Worm (Caenorhabditis elegans): Measurements from ENCODE around the gene nep-6.

Gene nep-6

DNA sequence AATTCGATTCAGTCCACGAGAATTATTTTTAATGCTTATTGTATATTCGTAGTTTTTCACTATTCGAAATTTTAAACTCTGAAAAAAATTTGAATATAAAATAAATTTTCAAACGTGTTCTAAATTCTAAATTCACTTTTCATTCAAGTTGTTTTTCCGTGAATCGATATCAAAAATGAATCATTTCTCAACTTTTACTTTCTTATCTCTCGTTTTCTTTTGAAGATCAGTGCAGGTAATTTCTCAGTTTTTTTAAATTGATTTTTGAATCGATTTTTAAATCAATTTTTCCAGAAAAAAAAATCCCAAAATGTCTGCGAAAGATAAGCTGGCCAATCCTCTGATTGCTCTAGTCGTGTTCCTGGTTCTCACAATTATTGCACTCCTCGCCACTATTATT, at the start of gene nep-6:
nep-6 (plus strand) TSS at position 301 of the 400 bp plus-strand sequence.
- TF ChIP-seq tra-4 (tag; optimal IDR thresholded peaks at IDR 0.05): no peak
- no peak for TF ChIP-seq ama-1 (optimal IDR thresholded peaks at IDR 0.05)
- no peak for TF ChIP-seq scrt-1 (GFP tag; IDR thresholded peaks at IDR 0.05)
- no peak for TF ChIP-seq ceh-36 (tag; optimal IDR thresholded peaks at IDR 0.05)
- no peak for TF ChIP-seq hmg-4 (GFP tag; optimal IDR thresholded peaks at IDR 0.05)
- TF ChIP-seq sea-1 (GFP tag; conservative IDR thresholded peaks at IDR 0.05): no peak
- TF ChIP-seq pes-1 (GFP tag; IDR thresholded peaks at IDR 0.05): no peak
- TF ChIP-seq tbx-11 (GFP tag; IDR thresholded peaks at IDR 0.05): no peak
- TF ChIP-seq F13C5.2 (tag; optimal IDR thresholded peaks at IDR 0.05): no peak
- no peak for TF ChIP-seq aly-1 (tag; optimal IDR thresholded peaks at IDR 0.05)
- TF ChIP-seq flt-1 (GFP tag; IDR thresholded peaks at IDR 0.05): no peak

DNA sequence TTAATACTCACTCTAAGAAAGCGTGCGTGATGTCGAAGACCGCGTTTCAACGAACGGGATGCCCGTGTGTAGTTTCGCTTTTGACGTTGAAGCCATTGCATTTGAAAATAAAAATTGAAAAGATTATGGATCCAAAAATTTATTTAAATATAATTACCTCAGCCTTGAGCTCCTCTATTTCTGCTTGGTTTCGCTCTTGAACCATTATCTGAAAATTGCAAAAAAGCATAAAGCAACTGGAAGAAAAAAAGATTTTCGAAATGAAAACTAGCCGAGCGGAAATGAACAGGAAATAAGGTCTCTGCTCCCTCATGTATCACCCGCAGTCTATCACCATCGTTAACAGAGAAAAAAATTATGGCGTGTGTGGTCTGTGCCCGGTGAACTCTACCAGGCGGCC, 49.5 kb upstream of the nep-6 start, which contains the start of gene Y49F6C.6:
Y49F6C.6 (minus strand) TSS at position 101 of the 400 bp plus-strand sequence.
- TF ChIP-seq ceh-36 (tag; optimal IDR thresholded peaks at IDR 0.05): no peak

DNA sequence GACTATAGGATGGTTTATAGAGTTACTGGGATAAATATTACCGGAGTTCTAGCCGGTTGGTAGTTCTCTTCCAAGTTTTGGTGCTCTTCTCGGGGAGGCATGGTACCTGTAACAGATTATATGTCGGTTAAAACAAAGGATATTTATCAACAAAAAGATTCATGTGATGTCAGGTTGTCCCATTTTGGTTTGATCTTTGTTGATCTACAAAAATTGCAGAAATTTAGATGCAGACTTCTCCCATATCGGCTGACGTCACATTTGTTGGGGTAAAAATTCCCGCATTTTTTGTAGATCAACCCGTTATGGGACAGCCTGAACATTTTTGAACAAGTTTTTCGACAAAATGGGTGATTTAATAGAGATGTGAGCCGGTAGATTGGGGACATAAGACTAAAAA, 48.5 kb upstream of the nep-6 start, which contains the start of gene Y49F6C.7:
Y49F6C.7 (minus strand) TSS at position 101 of the 400 bp plus-strand sequence.
- TF ChIP-seq tbx-37 (GFP tag; conservative IDR thresholded peaks at IDR 0.05) (no peak), ama-1 (optimal IDR thresholded peaks at IDR 0.05) (no peak), pes-1 (GFP tag; IDR thresholded peaks at IDR 0.05) (no peak), tra-4 (tag; optimal IDR thresholded peaks at IDR 0.05) (no peak), aly-1 (tag; optimal IDR thresholded peaks at IDR 0.05) (no peak), ets-7 (tag; optimal IDR thresholded peaks at IDR 0.05) (no peak), flt-1 (GFP tag; IDR thresholded peaks at IDR 0.05) (no peak), ceh-13 (GFP tag; optimal IDR thresholded peaks at IDR 0.05) (no peak), F13C5.2 (tag; optimal IDR thresholded peaks at IDR 0.05) (no peak)

DNA sequence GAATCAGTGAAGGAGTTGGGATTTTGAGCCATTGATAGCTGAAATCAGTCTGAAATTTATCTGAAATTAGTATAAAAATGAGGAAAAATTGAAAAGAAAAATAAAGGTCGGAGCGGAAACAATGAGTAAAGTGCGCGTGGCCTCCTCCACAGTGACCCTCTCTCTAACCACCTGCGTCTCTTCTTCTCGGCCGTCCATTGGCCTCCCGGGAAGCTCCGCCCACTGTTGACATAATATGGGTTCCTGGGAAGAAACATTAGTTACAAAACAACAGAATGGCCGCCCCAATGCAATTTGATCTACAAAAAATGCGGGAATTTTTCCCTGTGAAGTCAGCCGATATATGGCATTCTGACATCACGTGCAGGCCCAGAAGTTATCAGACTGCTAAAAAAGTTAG, 46.6 kb upstream of the nep-6 start, which contains the start of gene Y49F6C.8:
Y49F6C.8 (minus strand) TSS at position 51 of the 400 bp plus-strand sequence.
- TF ChIP-seq ceh-36 (tag; optimal IDR thresholded peaks at IDR 0.05): no peak
- TF ChIP-seq hnd-1 (tag; optimal IDR thresholded peaks at IDR 0.05): no peak
- TF ChIP-seq pes-1 (GFP tag; IDR thresholded peaks at IDR 0.05): no peak
- no peak for TF ChIP-seq sea-1 (GFP tag; conservative IDR thresholded peaks at IDR 0.05)
- no peak for TF ChIP-seq tbx-11 (GFP tag; IDR thresholded peaks at IDR 0.05)
- TF ChIP-seq F13C5.2 (tag; optimal IDR thresholded peaks at IDR 0.05): no peak
- no peak for TF ChIP-seq ets-7 (tag; optimal IDR thresholded peaks at IDR 0.05)
- no peak for TF ChIP-seq B0310.2 (tag; optimal IDR thresholded peaks at IDR 0.05)
- no peak for TF ChIP-seq aly-1 (tag; optimal IDR thresholded peaks at IDR 0.05)
- TF ChIP-seq tbx-37 (GFP tag; conservative IDR thresholded peaks at IDR 0.05): no peak
- TF ChIP-seq ama-1 (optimal IDR thresholded peaks at IDR 0.05): no peak
- TF ChIP-seq hmbx-1 (tag; optimal IDR thresholded peaks at IDR 0.05): no peak
- no peak for TF ChIP-seq ceh-13 (GFP tag; optimal IDR thresholded peaks at IDR 0.05)
- no peak for TF ChIP-seq scrt-1 (GFP tag; IDR thresholded peaks at IDR 0.05)
- TF ChIP-seq hmg-4 (GFP tag; optimal IDR thresholded peaks at IDR 0.05): no peak
- no peak for TF ChIP-seq flt-1 (GFP tag; IDR thresholded peaks at IDR 0.05)
- no peak for TF ChIP-seq tra-4 (tag; optimal IDR thresholded peaks at IDR 0.05)

DNA sequence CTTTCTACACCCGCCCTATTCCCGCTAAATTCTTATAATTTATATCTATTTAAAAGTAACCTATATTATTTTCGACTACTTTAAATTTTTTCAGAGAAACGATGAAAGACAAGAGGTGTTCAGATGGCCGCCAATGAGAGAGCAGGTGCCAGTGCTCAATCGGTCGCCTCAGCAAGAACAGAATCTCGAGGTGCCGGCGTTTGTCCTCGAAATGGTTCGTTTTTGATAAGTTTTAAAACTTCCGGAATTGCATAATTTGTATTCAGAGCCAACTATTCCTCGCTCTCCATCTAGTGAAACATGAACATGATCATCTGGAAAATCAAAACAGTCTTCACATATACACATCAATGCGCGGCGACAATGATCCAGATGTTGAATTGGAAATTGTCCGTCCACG, 45.6 kb upstream of the nep-6 start, which contains the start of gene bath-23:
bath-23 (plus strand) TSS at position 301 of the 400 bp plus-strand sequence.
- TF ChIP-seq pes-1 (GFP tag; IDR thresholded peaks at IDR 0.05): no peak
- no peak for TF ChIP-seq hnd-1 (tag; optimal IDR thresholded peaks at IDR 0.05)
- no peak for TF ChIP-seq hmbx-1 (tag; optimal IDR thresholded peaks at IDR 0.05)
- TF ChIP-seq tbx-11 (GFP tag; IDR thresholded peaks at IDR 0.05): no peak
- no peak for TF ChIP-seq B0310.2 (tag; optimal IDR thresholded peaks at IDR 0.05)
- TF ChIP-seq sea-1 (GFP tag; conservative IDR thresholded peaks at IDR 0.05): no peak

DNA sequence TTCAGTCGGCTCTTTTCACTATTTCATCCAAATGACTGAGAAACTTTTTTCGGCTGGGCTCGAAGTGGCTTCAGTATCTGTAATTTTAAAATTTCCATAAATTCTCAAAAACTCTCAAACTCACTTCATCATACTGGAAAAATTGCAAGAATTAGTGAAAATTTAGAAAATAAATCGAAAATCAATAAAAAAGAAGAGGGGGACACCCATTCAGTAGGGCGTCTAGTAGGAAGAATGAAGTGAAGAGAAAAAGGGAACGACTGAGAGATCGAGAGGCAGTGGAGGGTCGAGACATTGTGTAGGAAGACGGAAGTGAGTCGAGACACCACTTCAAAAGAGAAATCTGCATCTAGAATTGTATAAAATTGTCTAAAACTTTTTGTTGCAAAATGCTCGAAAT, 42.8 kb upstream of the nep-6 start:
- peak; percentile 24 for TF ChIP-seq ets-7 (tag; optimal IDR thresholded peaks at IDR 0.05)
- TF ChIP-seq hmbx-1 (tag; optimal IDR thresholded peaks at IDR 0.05): no peak

DNA sequence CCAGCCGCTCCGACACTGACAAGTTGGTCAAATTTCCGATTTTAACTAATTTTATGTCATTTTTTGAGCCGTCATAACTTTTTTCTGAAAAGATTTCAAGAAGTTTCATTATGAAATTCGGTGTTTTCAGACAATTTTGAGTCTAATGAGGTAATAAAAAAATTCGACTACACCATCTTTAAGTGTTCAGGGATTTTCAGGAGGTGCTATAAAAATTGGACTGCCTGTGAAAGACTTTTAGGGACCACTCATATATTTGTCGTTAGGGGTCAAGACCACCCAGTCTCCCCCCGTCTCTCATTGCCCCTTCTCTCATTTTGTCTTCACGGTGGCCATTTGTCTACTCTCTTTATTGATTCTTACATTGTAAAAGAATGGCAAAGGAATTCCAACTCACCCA, 41.8 kb upstream of the nep-6 start, which contains the start of gene bath-10:
bath-10 (plus strand) TSS at position 301 of the 400 bp plus-strand sequence.
- TF ChIP-seq ceh-36 (tag; optimal IDR thresholded peaks at IDR 0.05) (no peak), tbx-37 (GFP tag; conservative IDR thresholded peaks at IDR 0.05) (no peak), ets-7 (tag; optimal IDR thresholded peaks at IDR 0.05) (no peak), flt-1 (GFP tag; IDR thresholded peaks at IDR 0.05) (no peak), hnd-1 (tag; optimal IDR thresholded peaks at IDR 0.05) (no peak), aly-1 (tag; optimal IDR thresholded peaks at IDR 0.05) (no peak), pes-1 (GFP tag; IDR thresholded peaks at IDR 0.05) (no peak)

DNA sequence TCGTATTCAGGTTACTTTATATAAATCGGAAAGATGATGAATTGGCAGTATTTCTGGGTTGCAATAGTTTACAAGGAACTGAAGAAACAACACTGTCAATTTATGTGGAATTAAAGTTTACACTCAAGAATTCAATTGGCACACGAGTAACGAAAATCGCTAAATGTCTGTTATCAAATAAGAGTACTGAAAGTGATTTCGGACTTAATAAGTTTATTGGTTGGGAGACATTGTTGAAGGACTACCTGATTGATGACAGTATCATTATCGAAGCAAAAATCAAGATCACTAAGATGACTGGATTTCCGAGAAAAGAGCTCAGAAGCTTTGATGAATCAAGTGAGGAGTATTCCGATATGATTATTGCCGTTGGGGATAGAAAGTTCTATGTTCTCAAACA, 41.3 kb upstream of the nep-6 start:
- no peak for TF ChIP-seq F13C5.2 (tag; optimal IDR thresholded peaks at IDR 0.05)
- no peak for TF ChIP-seq ceh-36 (tag; optimal IDR thresholded peaks at IDR 0.05)
- TF ChIP-seq tbx-37 (GFP tag; conservative IDR thresholded peaks at IDR 0.05): no peak
- TF ChIP-seq ets-7 (tag; optimal IDR thresholded peaks at IDR 0.05): no peak
- TF ChIP-seq B0310.2 (tag; optimal IDR thresholded peaks at IDR 0.05): no peak

DNA sequence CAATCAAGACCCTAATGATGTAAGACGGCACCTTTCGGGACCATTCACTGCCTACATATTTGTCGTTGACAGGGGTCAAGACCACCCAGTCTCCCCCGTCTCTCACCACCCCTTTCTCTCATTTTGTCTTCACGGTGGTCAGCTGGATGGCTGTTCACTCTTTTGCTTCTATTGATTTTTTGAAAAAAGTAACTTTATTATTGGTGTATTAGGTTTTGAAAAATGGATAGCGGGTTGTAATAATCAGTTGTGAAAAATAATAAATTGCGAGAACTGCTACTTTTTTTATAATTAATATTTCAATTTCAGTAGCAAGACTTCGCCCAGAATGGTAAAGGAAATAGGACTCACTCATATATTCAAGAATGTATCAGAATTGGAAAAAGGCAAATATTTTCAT, 39.8 kb upstream of the nep-6 start, which contains the start of gene bath-9:
bath-9 (plus strand) TSS at position 301 of the 400 bp plus-strand sequence.
- TF ChIP-seq aly-1 (tag; optimal IDR thresholded peaks at IDR 0.05) (no peak), scrt-1 (GFP tag; IDR thresholded peaks at IDR 0.05) (no peak), F13C5.2 (tag; optimal IDR thresholded peaks at IDR 0.05) (no peak), ets-7 (tag; optimal IDR thresholded peaks at IDR 0.05) (no peak), hnd-1 (tag; optimal IDR thresholded peaks at IDR 0.05) (no peak), ama-1 (optimal IDR thresholded peaks at IDR 0.05) (no peak), pes-1 (GFP tag; IDR thresholded peaks at IDR 0.05) (no peak), ceh-36 (tag; optimal IDR thresholded peaks at IDR 0.05) (no peak), flt-1 (GFP tag; IDR thresholded peaks at IDR 0.05) (no peak), B0310.2 (tag; optimal IDR thresholded peaks at IDR 0.05) (no peak), ceh-13 (GFP tag; optimal IDR thresholded peaks at IDR 0.05) (no peak)

Measured in whole organism, early embryonic.